Worm (Caenorhabditis elegans): Measurements from ENCODE around the gene mpst-1.

mpst-1 gene

DNA sequence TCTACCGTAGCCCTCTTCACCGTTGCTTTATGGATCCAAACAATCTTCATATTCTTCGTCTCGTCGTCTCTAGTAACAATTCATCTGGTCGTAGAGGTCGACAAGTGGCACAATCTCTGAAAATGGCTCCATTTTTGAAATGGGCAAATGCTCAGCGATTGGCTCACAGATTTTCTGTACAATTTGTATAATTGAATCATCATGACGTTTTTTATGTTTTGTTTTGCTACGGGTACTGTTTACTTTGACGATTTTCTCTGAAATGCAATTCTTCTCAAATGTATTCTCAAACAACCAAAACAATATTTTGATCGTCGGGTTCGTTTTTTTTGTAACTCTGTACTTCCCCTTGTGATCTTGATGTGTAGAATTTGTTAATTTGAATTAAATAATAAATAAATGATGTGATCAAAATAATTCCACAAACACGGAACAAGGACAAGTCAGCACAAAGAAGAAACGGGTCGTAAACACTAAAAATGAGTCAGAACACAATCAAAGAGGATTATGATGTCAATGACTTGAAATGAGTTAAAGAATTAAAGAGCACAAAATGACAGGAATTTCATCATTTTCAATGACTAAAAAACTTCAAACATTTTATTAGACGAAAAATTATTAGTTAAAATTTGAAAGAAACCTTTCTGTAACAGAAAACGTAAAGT lies 35.1 kb upstream of the mpst-1 start:
- TF ChIP-seq fkh-8 (tag; optimal IDR thresholded peaks at IDR 0.05): peak; percentile 36
- TF ChIP-seq rnt-1 (tag; optimal IDR thresholded peaks at IDR 0.05): no peak
- TF ChIP-seq unc-130 (tag; optimal IDR thresholded peaks at IDR 0.05): no peak
- no peak for TF ChIP-seq ztf-11 (tag; optimal IDR thresholded peaks at IDR 0.05)
- no peak for TF ChIP-seq snpc-4 (tag; optimal IDR thresholded peaks at IDR 0.05)
- TF ChIP-seq lin-39 (tag; optimal IDR thresholded peaks at IDR 0.05): no peak
- TF ChIP-seq fos-1 (tag; optimal IDR thresholded peaks at IDR 0.05): peak; percentile 10
- TF ChIP-seq lin-14 (GFP tag; optimal IDR thresholded peaks at IDR 0.05): peak; percentile 13
- TF ChIP-seq nhr-71 (tag; optimal IDR thresholded peaks at IDR 0.05): peak; percentile 31
- no peak for TF ChIP-seq hpl-2 (GFP tag; optimal IDR thresholded peaks at IDR 0.05)
- TF ChIP-seq ceh-8 (GFP tag; optimal IDR thresholded peaks at IDR 0.05): peak; percentile 63
- TF ChIP-seq nhr-77 (tag; optimal IDR thresholded peaks at IDR 0.05): no peak
- no peak for TF ChIP-seq sox-4 (tag; optimal IDR thresholded peaks at IDR 0.05)
- TF ChIP-seq isw-1 (GFP tag; IDR thresholded peaks at IDR 0.05): no peak
- TF ChIP-seq nhr-12 (tag; optimal IDR thresholded peaks at IDR 0.05): no peak

DNA sequence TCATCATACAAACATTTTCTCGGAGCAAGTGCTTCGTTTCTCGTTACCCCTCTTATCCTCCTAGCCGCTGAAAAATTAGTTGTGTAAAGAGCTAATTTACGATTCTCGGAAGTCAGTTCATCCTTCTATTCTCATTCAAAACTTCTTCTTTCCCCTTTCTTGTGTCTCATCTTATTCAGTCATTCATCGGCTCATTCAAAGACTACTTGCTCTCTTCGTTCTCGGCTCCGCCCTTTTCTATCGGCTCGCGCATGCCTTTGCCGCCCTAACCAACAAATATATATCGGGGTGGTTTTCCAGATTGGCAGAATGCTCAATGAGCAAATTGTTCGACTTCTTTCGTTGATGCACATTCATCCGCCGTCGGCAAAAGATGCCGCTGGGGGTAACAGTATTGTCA lies 33.5 kb upstream of the mpst-1 start, which contains the start of gene R13H4.5:
TSS of gene R13H4.5 (plus strand) at position 301 of the 400 bp plus-strand sequence.
- TF ChIP-seq jun-1 (tag; optimal IDR thresholded peaks at IDR 0.05) (no peak), lin-14 (GFP tag; optimal IDR thresholded peaks at IDR 0.05) (peak; percentile 50), dsc-1 (tag; optimal IDR thresholded peaks at IDR 0.05) (peak; percentile 4)

- TF ChIP-seq aha-1 (tag; optimal IDR thresholded peaks at IDR 0.05): no peak
- TF ChIP-seq nhr-20 (tag; optimal IDR thresholded peaks at IDR 0.05): peak; percentile 59
- TF ChIP-seq mdl-1 (tag; optimal IDR thresholded peaks at IDR 0.05): peak in 1 of 2 experiments; percentile 35
- TF ChIP-seq elt-2 (tag; optimal IDR thresholded peaks at IDR 0.05): peak; percentile 60
- TF ChIP-seq tbx-2 (tag; optimal IDR thresholded peaks at IDR 0.05): peak; percentile 14
- peak; percentile 62 for TF ChIP-seq nhr-71 (tag; optimal IDR thresholded peaks at IDR 0.05)
- peak; percentile 48 for TF ChIP-seq jun-1 (tag; optimal IDR thresholded peaks at IDR 0.05)
- TF ChIP-seq fkh-8 (tag; optimal IDR thresholded peaks at IDR 0.05): no peak
- TF ChIP-seq ces-1 (GFP tag; optimal IDR thresholded peaks at IDR 0.05): no peak
- TF ChIP-seq tlp-1 (tag; optimal IDR thresholded peaks at IDR 0.05): no peak
- TF ChIP-seq snu-23 (GFP tag; optimal IDR thresholded peaks at IDR 0.05): peak; percentile 41
- peak; percentile 36; the same call in 1 of the 2 replicates for TF ChIP-seq nhr-19 (GFP tag; conservative IDR thresholded peaks at IDR 0.05)
- TF ChIP-seq nhr-85 (tag): peak; percentile 92
- TF ChIP-seq C16A3.4 (tag; optimal IDR thresholded peaks at IDR 0.05): no peak
- peak in 1 of 2 experiments; percentile 67 for TF ChIP-seq lsy-2 (tag; optimal IDR thresholded peaks at IDR 0.05)
- peak in 4 of 6 experiments; percentile 24 to 77 (median 54) for TF ChIP-seq elt-3 (tag; optimal IDR thresholded peaks at IDR 0.05)
- TF ChIP-seq lin-39 (tag; optimal IDR thresholded peaks at IDR 0.05): no peak
- TF ChIP-seq efl-1 (optimal IDR thresholded peaks at IDR 0.05): no peak
- TF ChIP-seq efl-1 (GFP tag; optimal IDR thresholded peaks at IDR 0.05 in 1 of 2): peak in 1 of 2 experiments; percentile 19
- TF ChIP-seq nhr-90 (tag; optimal IDR thresholded peaks at IDR 0.05; ENCODE audit: poor library complexity): peak; percentile 17
- TF ChIP-seq lin-35 (GFP tag; optimal IDR thresholded peaks at IDR 0.05): peak in 1 of 2 experiments; percentile 38
- no peak for TF ChIP-seq pag-3 (tag; optimal IDR thresholded peaks at IDR 0.05; ENCODE audit: borderline replicate concordance, insufficient read depth)
- peak; percentile 63 for TF ChIP-seq blmp-1 (tag; optimal IDR thresholded peaks at IDR 0.05)
- peak; percentile 69 for TF ChIP-seq lin-14 (GFP tag; optimal IDR thresholded peaks at IDR 0.05)
Measured at ce11 chrV:11859082-11859858, 32.4 kb upstream of the mpst-1 start.
